Worm (Caenorhabditis elegans) whole organism, L2 larva: ENCODE data around the gene spk-1.
A peak's percentile ranks its signal among the peaks of the same experiment; 100 is the strongest.

Experiments
- C34F6.9 ChIP-seq: fragments of 150-350 bp; optimal IDR thresholded peaks from 2 replicates; lab custom pipeline; 2014; ENCODE audit warnings: missing biosample characterization, missing genetic modification characterization
- F13H6.1 ChIP-seq: sonication (generic microtip); optimal IDR thresholded peaks from 2 replicates; lab custom pipeline; 2016; ENCODE audit warnings: missing genetic modification characterization, missing compliant biosample characterization
- R02D3.7 ChIP-seq: fragments of 150-350 bp; optimal IDR thresholded peaks from 2 replicates; lab custom pipeline; 2014; ENCODE audit warnings: missing biosample characterization, missing genetic modification characterization
- Y55F3AM.14 ChIP-seq: fragments of 200-800 bp; sonication (Bioruptor generic); optimal IDR thresholded peaks from 2 replicates; lab custom pipeline; 2018; ENCODE audit warnings: mild to moderate bottlenecking, missing genetic modification characterization, missing compliant biosample characterization
- ZK546.5 ChIP-seq: sonication (generic microtip); optimal IDR thresholded peaks from 2 replicates; lab custom pipeline; 2017; ENCODE audit warnings: missing biosample characterization, missing genetic modification characterization
- alr-1 ChIP-seq: fragments of 150-350 bp; optimal IDR thresholded peaks from 2 replicates; lab custom pipeline; 2014; ENCODE audit warnings: missing biosample characterization, missing genetic modification characterization
- blmp-1 ChIP-seq: sonication (generic microtip); optimal IDR thresholded peaks from 2 replicates; lab custom pipeline; 2017; ENCODE audit warnings: missing genetic modification characterization, mild to moderate bottlenecking, missing compliant biosample characterization, antibody characterized with exemption, moderate library complexity; ENCODE audit not compliant: insufficient read depth
- crh-2 ChIP-seq: sonication (generic microtip); optimal IDR thresholded peaks from 2 replicates; lab custom pipeline; 2017; ENCODE audit warnings: missing biosample characterization, missing genetic modification characterization
- dmd-4 ChIP-seq: sonication (generic microtip); optimal IDR thresholded peaks from 2 replicates; lab custom pipeline; 2017; ENCODE audit warnings: missing biosample characterization, missing genetic modification characterization
- egl-27 ChIP-seq: sonication (generic microtip); optimal IDR thresholded peaks from 3 replicates; lab custom pipeline; 2017; ENCODE audit warnings: missing biosample characterization, missing genetic modification reagents, missing genetic modification characterization
- elt-1 ChIP-seq: fragments of 150-350 bp; optimal IDR thresholded peaks from 2 replicates; lab custom pipeline; 2014; ENCODE audit warnings: missing biosample characterization, missing genetic modification characterization
- elt-3 ChIP-seq: sonication (generic microtip); optimal IDR thresholded peaks from 2 replicates; lab custom pipeline; 2017; ENCODE audit warnings: missing biosample characterization, missing genetic modification characterization
- fos-1 ChIP-seq: fragments of 150-350 bp; optimal IDR thresholded peaks from 2 replicates; lab custom pipeline; 2014; ENCODE audit warnings: missing biosample characterization, missing genetic modification characterization
- gmeb-1 ChIP-seq: fragments of 150-350 bp; optimal IDR thresholded peaks from 2 replicates; lab custom pipeline; 2014; ENCODE audit warnings: missing biosample characterization, missing genetic modification characterization
- lin-13 ChIP-seq: fragments of 150-350 bp; optimal IDR thresholded peaks from 2 replicates; lab custom pipeline; 2014; ENCODE audit warnings: missing biosample characterization, missing genetic modification reagents, missing genetic modification characterization
- lin-39 ChIP-seq: fragments of 150-350 bp; optimal IDR thresholded peaks from 2 replicates; lab custom pipeline; 2014; ENCODE audit warnings: missing biosample characterization, missing genetic modification reagents, missing genetic modification characterization
- lsy-2 ChIP-seq, 2 experiments: fragments of 150-350 bp in 1 of 2; sonication (generic microtip) in 1 of 2; optimal IDR thresholded peaks; 2 replicates each; lab custom pipeline; 2014 to 2017; ENCODE audit warnings: missing biosample characterization in 2 of 2, missing genetic modification characterization in 2 of 2
- mab-5 ChIP-seq: fragments of 150-350 bp; optimal IDR thresholded peaks from 2 replicates; lab custom pipeline; 2014; ENCODE audit warnings: missing biosample characterization, missing genetic modification characterization
- mdl-1 ChIP-seq, 2 experiments: fragments of 150-350 bp in 1 of 2; sonication (generic microtip) in 1 of 2; optimal IDR thresholded peaks; 2 replicates each; lab custom pipeline; 2017; ENCODE audit warnings: missing biosample characterization in 2 of 2, missing genetic modification characterization in 2 of 2
- nhr-11 ChIP-seq: fragments of 150-350 bp; optimal IDR thresholded peaks from 2 replicates; lab custom pipeline; 2014; ENCODE audit warnings: missing biosample characterization, missing genetic modification characterization
- nhr-129 ChIP-seq: fragments of 150-350 bp; optimal IDR thresholded peaks from 2 replicates; lab custom pipeline; 2014; ENCODE audit warnings: missing biosample characterization, missing genetic modification characterization
- nhr-21 ChIP-seq: fragments of 150-350 bp; optimal IDR thresholded peaks from 2 replicates; lab custom pipeline; 2014; ENCODE audit warnings: missing biosample characterization, missing genetic modification characterization
- nhr-25 ChIP-seq: fragments of 150-350 bp; sonication (generic microtip); optimal IDR thresholded peaks from 3 replicates; lab custom pipeline; 2014; ENCODE audit warnings: missing biosample characterization, missing genetic modification characterization
- nhr-77 ChIP-seq: fragments of 150-350 bp; optimal IDR thresholded peaks from 2 replicates; lab custom pipeline; 2014; ENCODE audit warnings: missing biosample characterization, missing genetic modification characterization
- peb-1 ChIP-seq: fragments of 150-350 bp; optimal IDR thresholded peaks from 2 replicates; lab custom pipeline; 2014; ENCODE audit warnings: missing biosample characterization, missing genetic modification characterization
- sem-4 ChIP-seq: fragments of 150-350 bp; optimal IDR thresholded peaks from 2 replicates; lab custom pipeline; 2014; ENCODE audit warnings: missing biosample characterization, missing genetic modification reagents, missing genetic modification characterization
- sma-3 ChIP-seq: sonication (generic microtip); optimal IDR thresholded peaks from 2 replicates; lab custom pipeline; 2016; ENCODE audit warnings: missing genetic modification reagents, missing genetic modification characterization, missing compliant biosample characterization
- sma-9 ChIP-seq, 2 experiments: fragments of 150-350 bp in 1 of 2; sonication (generic microtip) in 1 of 2; optimal IDR thresholded peaks; 2 replicates each; lab custom pipeline; 2014 to 2016; ENCODE audit warnings: missing genetic modification characterization in 2 of 2, mild to moderate bottlenecking in 1 of 2, missing biosample characterization in 1 of 2, missing compliant biosample characterization in 1 of 2, missing genetic modification reagents in 1 of 2, moderate library complexity in 1 of 2
- snpc-4 ChIP-seq: fragments of 150-350 bp; optimal IDR thresholded peaks from 2 replicates; lab custom pipeline; 2014; ENCODE audit warnings: missing biosample characterization, missing genetic modification characterization
- unc-39 ChIP-seq: fragments of 150-350 bp; optimal IDR thresholded peaks from 2 replicates; lab custom pipeline; 2014; ENCODE audit warnings: missing biosample characterization, missing genetic modification characterization
- unc-55 ChIP-seq: fragments of 150-350 bp; sonication (generic microtip); optimal IDR thresholded peaks from 3 replicates; lab custom pipeline; 2014; ENCODE audit warnings: missing biosample characterization, missing genetic modification reagents, missing genetic modification characterization
- unc-62 ChIP-seq: fragments of 150-350 bp; optimal IDR thresholded peaks from 2 replicates; lab custom pipeline; 2014; ENCODE audit warnings: missing biosample characterization, missing genetic modification reagents, missing genetic modification characterization
- zag-1 ChIP-seq: fragments of 150-350 bp; optimal IDR thresholded peaks from 2 replicates; lab custom pipeline; 2014; ENCODE audit warnings: missing biosample characterization, missing genetic modification characterization
- ztf-1 ChIP-seq: fragments of 200-800 bp; sonication (Bioruptor generic); conservative IDR thresholded peaks from 2 replicates; pipeline ENCODE4 v1.3.6; 2022; ENCODE audit warnings: missing genetic modification characterization, missing compliant biosample characterization
- ztf-4 ChIP-seq: fragments of 150-350 bp; optimal IDR thresholded peaks from 2 replicates; lab custom pipeline; 2014; ENCODE audit warnings: missing biosample characterization, missing genetic modification characterization

The spk-1 gene

ce11 chrIII:9461894-9462784 lies 5.7 kb downstream of the spk-1 start:
- TF ChIP-seq fos-1 (tag; lab: Kevin White, UChicago) (peak; percentile 2), nhr-129 (tag; lab: Kevin White, UChicago) (no peak)
- TF ChIP-seq, all 48 proteins: peak for 1

ce11 chrIII:9462785-9463467 lies 6.5 kb downstream of the spk-1 start:
- TF ChIP-seq ztf-4 (tag; lab: Kevin White, UChicago): peak; percentile 6
- TF ChIP-seq lin-13 (GFP tag; lab: Kevin White, UChicago): no peak
- TF ChIP-seq lsy-2 (tag; optimal IDR thresholded peaks at IDR 0.05; lab: Kevin White, UChicago): peak in 1 of 2 experiments; percentile 0
- no peak for TF ChIP-seq mdl-1 (tag; optimal IDR thresholded peaks at IDR 0.05; lab: Kevin White, UChicago)
- no peak for TF ChIP-seq fos-1 (tag; lab: Kevin White, UChicago)
- peak; percentile 0 for TF ChIP-seq crh-2 (tag; lab: Kevin White, UChicago)
- no peak for TF ChIP-seq elt-3
- peak; percentile 28 for TF ChIP-seq nhr-129 (tag; lab: Kevin White, UChicago)
- no peak for TF ChIP-seq C34F6.9 (tag; lab: Kevin White, UChicago)

- TF ChIP-seq peb-1 (no peak), R02D3.7 (tag; lab: Kevin White, UChicago) (no peak), nhr-25 (tag; lab: Kevin White, UChicago) (peak; percentile 26), unc-55 (GFP tag; lab: Kevin White, UChicago) (peak; percentile 74), nhr-77 (no peak), sem-4 (no peak), F13H6.1 (peak; percentile 40), lin-13 (GFP tag; lab: Kevin White, UChicago) (peak; percentile 13), ztf-1 (no peak), gmeb-1 (tag; lab: Kevin White, UChicago) (peak; percentile 68), egl-27 (tag; lab: Kevin White, UChicago) (peak; percentile 28), crh-2 (tag; lab: Kevin White, UChicago) (peak; percentile 24), C34F6.9 (tag; lab: Kevin White, UChicago) (peak; percentile 89), lsy-2 (tag; optimal IDR thresholded peaks at IDR 0.05; lab: Kevin White, UChicago) (peak; percentile 57 to 82), sma-3 (GFP tag; lab: Kevin White, UChicago) (peak; percentile 66), sma-9 (GFP tag; optimal IDR thresholded peaks at IDR 0.05; lab: Kevin White, UChicago) (peak; percentile 61), sma-9 (tag; optimal IDR thresholded peaks at IDR 0.05; lab: Kevin White, UChicago) (no peak)
Measured at ce11 chrIII:9465424-9465823, 9.0 kb downstream of the spk-1 start, which contains the start of gene B0464.9. B0464.9 (plus strand) TSS chrIII:9465767.

- TF ChIP-seq nhr-25 (tag; lab: Kevin White, UChicago): no peak
- no peak for TF ChIP-seq C34F6.9 (tag; lab: Kevin White, UChicago)
- no peak for TF ChIP-seq ztf-4 (tag; lab: Kevin White, UChicago)
- TF ChIP-seq lsy-2 (tag; optimal IDR thresholded peaks at IDR 0.05; lab: Kevin White, UChicago): no peak
- TF ChIP-seq sma-9 (GFP tag; optimal IDR thresholded peaks at IDR 0.05; lab: Kevin White, UChicago): no peak
- no peak for TF ChIP-seq sma-9 (tag; optimal IDR thresholded peaks at IDR 0.05; lab: Kevin White, UChicago)
- no peak for TF ChIP-seq unc-39 (tag; lab: Kevin White, UChicago)
- TF ChIP-seq F13H6.1: no peak
- TF ChIP-seq peb-1: no peak
- no peak for TF ChIP-seq zag-1 (tag; lab: Kevin White, UChicago)
- no peak for TF ChIP-seq snpc-4
- no peak for TF ChIP-seq elt-1 (tag; lab: Kevin White, UChicago)
- no peak for TF ChIP-seq egl-27 (tag; lab: Kevin White, UChicago)
- TF ChIP-seq R02D3.7 (tag; lab: Kevin White, UChicago): no peak
- no peak for TF ChIP-seq elt-3
- TF ChIP-seq sma-3 (GFP tag; lab: Kevin White, UChicago): no peak
- TF ChIP-seq nhr-21 (tag; lab: Kevin White, UChicago): no peak
- TF ChIP-seq gmeb-1 (tag; lab: Kevin White, UChicago): no peak
- TF ChIP-seq nhr-77: no peak
- TF ChIP-seq unc-55 (GFP tag; lab: Kevin White, UChicago): no peak
- no peak for TF ChIP-seq nhr-11 (tag; lab: Kevin White, UChicago)
Measured at ce11 chrIII:9465865-9466264, 9.5 kb downstream of the spk-1 start, which contains the start of gene B0464.6. B0464.6 (minus strand) TSS chrIII:9465965.

ce11 chrIII:9467095-9467494 lies 10.7 kb downstream of the spk-1 start, which contains the start of gene baf-1:
baf-1 (plus strand) TSS chrIII:9467464.
- TF ChIP-seq C34F6.9 (tag; lab: Kevin White, UChicago): peak; percentile 93
- TF ChIP-seq lsy-2 (tag; optimal IDR thresholded peaks at IDR 0.05; lab: Kevin White, UChicago): peak; percentile 44 to 83
- peak; percentile 33 for TF ChIP-seq lin-13 (GFP tag; lab: Kevin White, UChicago)
- no peak for TF ChIP-seq dmd-4 (tag; lab: Kevin White, UChicago)
- peak; percentile 80 for TF ChIP-seq gmeb-1 (tag; lab: Kevin White, UChicago)
- no peak for TF ChIP-seq alr-1 (tag; lab: Kevin White, UChicago)
- peak; percentile 46 for TF ChIP-seq sma-9 (GFP tag; optimal IDR thresholded peaks at IDR 0.05; lab: Kevin White, UChicago)
- no peak for TF ChIP-seq sma-9 (tag; optimal IDR thresholded peaks at IDR 0.05; lab: Kevin White, UChicago)
- peak; percentile 70 for TF ChIP-seq crh-2 (tag; lab: Kevin White, UChicago)
- TF ChIP-seq unc-55 (GFP tag; lab: Kevin White, UChicago): peak; percentile 76
- peak; percentile 30 for TF ChIP-seq nhr-129 (tag; lab: Kevin White, UChicago)
- no peak for TF ChIP-seq lin-39 (tag; lab: Kevin White, UChicago)
- peak; percentile 37 for TF ChIP-seq fos-1 (tag; lab: Kevin White, UChicago)
- peak; percentile 58 for TF ChIP-seq sma-3 (GFP tag; lab: Kevin White, UChicago)
- peak; percentile 57 for TF ChIP-seq mab-5 (tag; lab: Kevin White, UChicago)
- TF ChIP-seq unc-62 (GFP tag; lab: Kevin White, UChicago): no peak
- peak; percentile 13 for TF ChIP-seq blmp-1 (tag; lab: Kevin White, UChicago)
- TF ChIP-seq Y55F3AM.14: no peak
- TF ChIP-seq peb-1: no peak
- TF ChIP-seq sem-4: no peak
- TF ChIP-seq ZK546.5 (tag; lab: Kevin White, UChicago): peak; percentile 12
- peak; percentile 29 for TF ChIP-seq nhr-21 (tag; lab: Kevin White, UChicago)
